Worm (Caenorhabditis elegans): ENCODE results near the gene srj-29.

ce11 chrV:16047052-16047451 lies 28.4 kb upstream of the srj-29 start:
- TF ChIP-seq dao-5 (tag; optimal IDR thresholded peaks at IDR 0.05) = no peak
- no peak for TF ChIP-seq W03F9.2 (tag; optimal IDR thresholded peaks at IDR 0.05)
- no peak for TF ChIP-seq him-1 (tag; optimal IDR thresholded peaks at IDR 0.05)
